Worm (Caenorhabditis elegans): ENCODE measurements around the gene C30F2.2.

The C30F2.2 gene

ce11 chrX:16133815-16134214, 48.8 kb upstream of the C30F2.2 start (continued):
- TF ChIP-seq blmp-1 (tag; optimal IDR thresholded peaks at IDR 0.05) (no peak), ces-1 (GFP tag; optimal IDR thresholded peaks at IDR 0.05) (no peak), nhr-237 (tag; optimal IDR thresholded peaks at IDR 0.05) (no peak), sup-37 (GFP tag; optimal IDR thresholded peaks at IDR 0.05) (no peak), zip-4 (GFP tag; optimal IDR thresholded peaks at IDR 0.05) (no peak), C34B4.2 (tag; optimal IDR thresholded peaks at IDR 0.05) (no peak), lin-14 (GFP tag; optimal IDR thresholded peaks at IDR 0.05) (peak; percentile 65), jun-1 (tag; optimal IDR thresholded peaks at IDR 0.05) (no peak), fos-1 (tag; optimal IDR thresholded peaks at IDR 0.05) (no peak)

DNA sequence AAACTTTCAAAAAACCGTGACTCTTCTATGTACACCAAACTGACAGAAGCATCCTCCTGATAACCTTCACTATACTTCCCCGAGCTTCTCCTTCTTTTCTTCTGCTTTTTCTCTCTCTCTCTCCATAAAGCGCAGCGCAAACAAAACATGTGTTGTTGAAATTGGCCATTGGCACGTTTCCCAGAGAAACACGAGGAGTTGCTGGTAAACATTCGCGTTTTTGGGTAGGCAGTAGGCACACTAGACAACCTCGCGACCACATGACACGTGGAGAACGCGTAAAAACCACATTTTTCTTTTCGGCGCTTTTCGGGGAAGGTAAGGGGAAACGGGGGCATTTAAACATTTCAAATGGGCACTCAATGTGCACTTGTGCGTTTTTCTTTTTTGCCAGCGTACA, 46.0 kb upstream of the C30F2.2 start:
- peak; percentile 80 for TF ChIP-seq nhr-77 (tag; optimal IDR thresholded peaks at IDR 0.05)
- TF ChIP-seq unc-30 (tag; optimal IDR thresholded peaks at IDR 0.05), result no peak
- no peak for TF ChIP-seq lin-13 (GFP tag; optimal IDR thresholded peaks at IDR 0.05)
- TF ChIP-seq fos-1 (tag; optimal IDR thresholded peaks at IDR 0.05), result no peak
- no peak for TF ChIP-seq vab-15 (tag; optimal IDR thresholded peaks at IDR 0.05)
- TF ChIP-seq mab-9 (GFP tag; IDR thresholded peaks at IDR 0.05), result no peak
- TF ChIP-seq nhr-84 (tag; optimal IDR thresholded peaks at IDR 0.05), result no peak
- TF ChIP-seq swsn-7 (tag; optimal IDR thresholded peaks at IDR 0.05), result peak; percentile 44
- peak; percentile 74 for TF ChIP-seq nhr-71 (tag; optimal IDR thresholded peaks at IDR 0.05)
- no peak for TF ChIP-seq tlp-1 (tag; optimal IDR thresholded peaks at IDR 0.05)
- TF ChIP-seq ceh-63 (GFP tag; optimal IDR thresholded peaks at IDR 0.05), result no peak
- TF ChIP-seq unc-98 (GFP tag; IDR thresholded peaks at IDR 0.05), result no peak
- TF ChIP-seq aha-1 (tag; optimal IDR thresholded peaks at IDR 0.05), result no peak
- no peak for TF ChIP-seq ets-5 (GFP tag; IDR thresholded peaks at IDR 0.05)
- TF ChIP-seq Y116A8C.19 (tag; optimal IDR thresholded peaks at IDR 0.05; ENCODE audit: borderline replicate concordance), result no peak
- TF ChIP-seq nhr-237 (tag; optimal IDR thresholded peaks at IDR 0.05), result no peak
- TF ChIP-seq dsc-1 (tag; optimal IDR thresholded peaks at IDR 0.05), result no peak
- no peak for TF ChIP-seq pag-3 (tag; optimal IDR thresholded peaks at IDR 0.05; ENCODE audit: borderline replicate concordance, insufficient read depth)
- TF ChIP-seq ceh-90 (tag; optimal IDR thresholded peaks at IDR 0.05), result no peak
- TF ChIP-seq efl-3 (GFP tag; optimal IDR thresholded peaks at IDR 0.05), result no peak
- no peak for TF ChIP-seq unc-130 (tag; optimal IDR thresholded peaks at IDR 0.05)
- peak; percentile 22 for TF ChIP-seq mep-1 (tag; optimal IDR thresholded peaks at IDR 0.05)
- TF ChIP-seq F16B12.6 (tag; optimal IDR thresholded peaks at IDR 0.05), result no peak
- TF ChIP-seq ztf-4 (tag; optimal IDR thresholded peaks at IDR 0.05), result no peak
- no peak for TF ChIP-seq fkh-4 (tag; optimal IDR thresholded peaks at IDR 0.05; ENCODE audit: borderline replicate concordance)
- TF ChIP-seq C04F5.9 (tag; optimal IDR thresholded peaks at IDR 0.05), result no peak
- peak; percentile 10 for TF ChIP-seq C16A3.4 (tag; optimal IDR thresholded peaks at IDR 0.05)
- peak in 1 of 3 experiments; percentile 6 for TF ChIP-seq ceh-82 (tag; optimal IDR thresholded peaks at IDR 0.05)
- peak in 2 of 3 experiments; percentile 4 to 15 for TF ChIP-seq dpl-1 (GFP tag; optimal IDR thresholded peaks at IDR 0.05)
- no peak for TF ChIP-seq egl-13 (tag; optimal IDR thresholded peaks at IDR 0.05)
- no peak for TF ChIP-seq fkh-10 (GFP tag; optimal IDR thresholded peaks at IDR 0.05)
- peak; percentile 69 for TF ChIP-seq nhr-20 (tag; optimal IDR thresholded peaks at IDR 0.05)
- no peak for TF ChIP-seq nhr-76 (tag; optimal IDR thresholded peaks at IDR 0.05)
- TF ChIP-seq lin-14 (GFP tag; optimal IDR thresholded peaks at IDR 0.05), result peak; percentile 83
- TF ChIP-seq alr-1 (tag; optimal IDR thresholded peaks at IDR 0.05; ENCODE audit: borderline replicate concordance), result no peak
- TF ChIP-seq ama-1 (optimal IDR thresholded peaks at IDR 0.05), result no peak
- no peak for TF ChIP-seq mef-2 (tag; optimal IDR thresholded peaks at IDR 0.05)
- TF ChIP-seq nhr-90 (tag; optimal IDR thresholded peaks at IDR 0.05; ENCODE audit: poor library complexity), result peak; percentile 48
- TF ChIP-seq sup-37 (GFP tag; optimal IDR thresholded peaks at IDR 0.05), result peak; percentile 27
- no peak for TF ChIP-seq pqm-1 (tag; optimal IDR thresholded peaks at IDR 0.05)
- TF ChIP-seq ceh-88 (GFP tag; IDR thresholded peaks at IDR 0.05), result 0 out of 2 replicates have a peak, but pooled peaks have one; percentile 45
- TF ChIP-seq hlh-17 (GFP tag; optimal IDR thresholded peaks at IDR 0.05; ENCODE audit: borderline replicate concordance), result no peak
- peak; percentile 30 for TF ChIP-seq pax-3 (tag; optimal IDR thresholded peaks at IDR 0.05)
- TF ChIP-seq blmp-1 (tag; optimal IDR thresholded peaks at IDR 0.05), result no peak
- TF ChIP-seq egl-27 (tag; optimal IDR thresholded peaks at IDR 0.05), result no peak
- TF ChIP-seq isw-1 (GFP tag; IDR thresholded peaks at IDR 0.05), result no peak
